Worm (Caenorhabditis elegans) whole organism, mixed stage, embryonic: ENCODE measurements around the gene srt-52.

Source experiments
- M03D4.4 ChIP-seq: sonication (generic microtip); optimal IDR thresholded peaks from 2 replicates; lab custom pipeline; 2017; ENCODE audit warnings: mild to moderate bottlenecking, missing genetic modification characterization, missing compliant biosample characterization
- bed-3 ChIP-seq: fragments of 200-800 bp; sonication (Bioruptor generic); optimal IDR thresholded peaks from 3 replicates; lab custom pipeline; 2018; ENCODE audit warnings: mild to moderate bottlenecking, missing genetic modification characterization, moderate library complexity, missing compliant biosample characterization
- blmp-1 ChIP-seq: fragments of 150-350 bp; optimal IDR thresholded peaks from 2 replicates; lab custom pipeline; 2014; ENCODE audit warnings: missing biosample characterization, missing genetic modification characterization
- ceh-39 ChIP-seq: fragments of 150-350 bp; optimal IDR thresholded peaks from 2 replicates; lab custom pipeline; 2014; ENCODE audit warnings: missing biosample characterization, missing genetic modification characterization
- ceh-83 ChIP-seq: fragments of 200-800 bp; sonication (Bioruptor generic); optimal IDR thresholded peaks from 2 replicates; lab custom pipeline; 2018; ENCODE audit warnings: mild to moderate bottlenecking, missing genetic modification characterization, missing compliant biosample characterization
- ces-1 ChIP-seq: fragments of 150-350 bp; optimal IDR thresholded peaks from 2 replicates; lab custom pipeline; 2014; ENCODE audit warnings: missing biosample characterization, missing genetic modification reagents, missing genetic modification characterization
- cnd-1 ChIP-seq: fragments of 200-800 bp; sonication (Bioruptor generic); optimal IDR thresholded peaks from 2 replicates; lab custom pipeline; 2018; ENCODE audit warnings: mild to moderate bottlenecking, missing genetic modification characterization, missing compliant biosample characterization
- drap-1 ChIP-seq: fragments of 200-800 bp; sonication (Bioruptor generic); optimal IDR thresholded peaks from 3 replicates; lab custom pipeline; 2018; ENCODE audit warnings: mild to moderate bottlenecking, missing genetic modification characterization, missing compliant biosample characterization
- elt-1 ChIP-seq: sonication (generic microtip); optimal IDR thresholded peaks from 2 replicates; lab custom pipeline; 2017; ENCODE audit warnings: missing genetic modification characterization, mild to moderate bottlenecking, missing compliant biosample characterization, antibody characterized with exemption, moderate library complexity, borderline replicate concordance; ENCODE audit not compliant: insufficient read depth
- elt-3 ChIP-seq: fragments of 150-350 bp; optimal IDR thresholded peaks from 2 replicates; lab custom pipeline; 2014; ENCODE audit warnings: missing biosample characterization, missing genetic modification characterization
- flh-1 ChIP-seq: fragments of 200-800 bp; sonication (Bioruptor generic); optimal IDR thresholded peaks from 2 replicates; lab custom pipeline; 2018; ENCODE audit warnings: mild to moderate bottlenecking, missing genetic modification characterization, moderate library complexity, missing compliant biosample characterization
- ham-2 ChIP-seq: fragments of 200-800 bp; sonication (Bioruptor generic); optimal IDR thresholded peaks from 2 replicates; lab custom pipeline; 2018; ENCODE audit warnings: mild to moderate bottlenecking, missing genetic modification characterization, missing compliant biosample characterization
- hlh-1 ChIP-seq: fragments of 150-350 bp; optimal IDR thresholded peaks from 2 replicates; lab custom pipeline; 2014; ENCODE audit warnings: missing biosample characterization, missing genetic modification reagents, missing genetic modification characterization
- lin-13 ChIP-seq: fragments of 150-350 bp; optimal IDR thresholded peaks from 2 replicates; lab custom pipeline; 2014; ENCODE audit warnings: missing biosample characterization, missing genetic modification characterization
- lin-32 ChIP-seq: fragments of 200-800 bp; sonication (Bioruptor generic); optimal IDR thresholded peaks from 2 replicates; lab custom pipeline; 2018; ENCODE audit warnings: mild to moderate bottlenecking, missing genetic modification characterization, missing compliant biosample characterization
- lsy-2 ChIP-seq: fragments of 150-350 bp; optimal IDR thresholded peaks from 2 replicates; lab custom pipeline; 2014; ENCODE audit warnings: missing biosample characterization, missing genetic modification characterization
- mab-5 ChIP-seq: fragments of 150-350 bp; optimal IDR thresholded peaks from 2 replicates; lab custom pipeline; 2014; ENCODE audit warnings: missing biosample characterization, missing genetic modification characterization
- mep-1 ChIP-seq: fragments of 150-350 bp; optimal IDR thresholded peaks from 2 replicates; lab custom pipeline; 2017; ENCODE audit warnings: missing biosample characterization, missing genetic modification reagents, missing genetic modification characterization, inconsistent platforms
- mls-2 ChIP-seq: sonication (generic microtip); optimal IDR thresholded peaks from 2 replicates; lab custom pipeline; 2016; ENCODE audit warnings: mild to moderate bottlenecking, missing genetic modification characterization, moderate library complexity, missing compliant biosample characterization
- nhr-12 ChIP-seq: fragments of 150-350 bp; optimal IDR thresholded peaks from 2 replicates; lab custom pipeline; 2014; ENCODE audit warnings: missing biosample characterization, missing genetic modification characterization
- nhr-2 ChIP-seq: fragments of 150-350 bp; optimal IDR thresholded peaks from 2 replicates; lab custom pipeline; 2014; ENCODE audit warnings: missing biosample characterization, missing genetic modification characterization
- nhr-237 ChIP-seq: fragments of 150-350 bp; optimal IDR thresholded peaks from 2 replicates; lab custom pipeline; 2014; ENCODE audit warnings: missing biosample characterization, missing genetic modification characterization
- nhr-28 ChIP-seq: fragments of 150-350 bp; optimal IDR thresholded peaks from 2 replicates; lab custom pipeline; 2014; ENCODE audit warnings: missing biosample characterization, missing genetic modification characterization
- nhr-76 ChIP-seq: sonication (generic microtip); optimal IDR thresholded peaks from 2 replicates; lab custom pipeline; 2017; ENCODE audit warnings: missing biosample characterization, missing genetic modification characterization
- pha-4 ChIP-seq: fragments of 150-350 bp; optimal IDR thresholded peaks from 2 replicates; lab custom pipeline; 2018; ENCODE audit warnings: missing biosample characterization, missing genetic modification reagents, missing genetic modification characterization
- sem-2 ChIP-seq: fragments of 200-800 bp; sonication (Bioruptor generic); optimal IDR thresholded peaks from 2 replicates; lab custom pipeline; 2018; ENCODE audit warnings: mild to moderate bottlenecking, missing genetic modification characterization, missing compliant biosample characterization
- snpc-4 ChIP-seq: fragments of 150-350 bp; optimal IDR thresholded peaks from 2 replicates; lab custom pipeline; 2014; ENCODE audit warnings: missing biosample characterization, missing genetic modification characterization
- sptf-1 ChIP-seq: sonication (generic microtip); optimal IDR thresholded peaks from 2 replicates; lab custom pipeline; 2017; ENCODE audit warnings: mild to moderate bottlenecking, missing genetic modification characterization, moderate library complexity, missing compliant biosample characterization
- tbx-8 ChIP-seq: fragments of 200-800 bp; sonication (Bioruptor generic); optimal IDR thresholded peaks from 2 replicates; lab custom pipeline; 2018; ENCODE audit warnings: mild to moderate bottlenecking, missing genetic modification characterization, moderate library complexity, missing compliant biosample characterization
- unc-120 ChIP-seq: sonication (generic microtip); optimal IDR thresholded peaks from 2 replicates; lab custom pipeline; 2017; ENCODE audit warnings: missing genetic modification characterization, missing compliant biosample characterization; ENCODE audit not compliant: poor library complexity, severe bottlenecking
- unc-39 ChIP-seq: fragments of 150-350 bp; optimal IDR thresholded peaks from 2 replicates; lab custom pipeline; 2014; ENCODE audit warnings: missing biosample characterization, missing genetic modification characterization
- unc-62 ChIP-seq: fragments of 150-350 bp; optimal IDR thresholded peaks from 2 replicates; lab custom pipeline; 2014; ENCODE audit warnings: missing biosample characterization, missing genetic modification reagents, missing genetic modification characterization
- zip-8 ChIP-seq: fragments of 150-350 bp; optimal IDR thresholded peaks from 2 replicates; lab custom pipeline; 2014; ENCODE audit warnings: missing biosample characterization, missing genetic modification characterization
- ztf-11 ChIP-seq: fragments of 150-350 bp; optimal IDR thresholded peaks from 2 replicates; lab custom pipeline; 2014; ENCODE audit warnings: missing biosample characterization, missing genetic modification characterization

Gene srt-52

DNA sequence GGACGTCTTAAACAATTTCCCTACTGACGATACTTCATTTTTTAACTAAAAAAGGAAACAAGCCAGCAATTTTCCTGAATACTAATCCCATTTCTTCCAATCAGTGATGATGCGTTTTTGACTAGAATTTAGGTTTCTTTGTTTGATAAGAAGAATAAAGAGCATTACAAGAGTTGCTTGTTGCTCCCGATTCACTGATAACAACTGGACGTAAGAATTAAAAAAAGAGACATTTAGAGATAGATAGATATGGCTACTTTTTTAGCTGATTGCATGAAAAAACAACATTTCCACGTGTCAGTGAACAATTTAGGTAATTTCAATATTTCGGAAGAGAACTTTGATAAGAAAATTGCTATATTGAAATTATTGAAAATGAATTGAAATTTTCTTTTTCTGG is 34.0 kb downstream of the srt-52 start:
- TF ChIP-seq tbx-8 (GFP tag; lab: Kevin White, UChicago) (no peak), ham-2 (GFP tag; lab: Kevin White, UChicago) (no peak), unc-39 (no peak), nhr-28 (tag; lab: Kevin White, UChicago) (no peak), bed-3 (GFP tag; lab: Kevin White, UChicago) (no peak), sem-2 (no peak), pha-4 (no peak), ces-1 (GFP tag; lab: Kevin White, UChicago) (no peak), mep-1 (tag; lab: Kevin White, UChicago) (no peak), sptf-1 (tag; lab: Kevin White, UChicago) (no peak), mab-5 (tag; lab: Kevin White, UChicago) (no peak), lin-13 (no peak), ztf-11 (tag; lab: Kevin White, UChicago) (no peak), blmp-1 (tag; lab: Kevin White, UChicago) (no peak), snpc-4 (tag; lab: Kevin White, UChicago) (no peak)

ce11 chrV:20518-20917 is 35.3 kb downstream of the srt-52 start, which contains the start of gene egl-8:
egl-8 (plus strand) TSS chrV:20818.
- no peak for TF ChIP-seq blmp-1 (tag; lab: Kevin White, UChicago)
- TF ChIP-seq nhr-2 (tag; lab: Kevin White, UChicago) = no peak
- no peak for TF ChIP-seq mls-2
- TF ChIP-seq tbx-8 (GFP tag; lab: Kevin White, UChicago) = no peak
- no peak for TF ChIP-seq sptf-1 (tag; lab: Kevin White, UChicago)
- no peak for TF ChIP-seq elt-3
- no peak for TF ChIP-seq flh-1
- TF ChIP-seq sem-2 = no peak

DNA sequence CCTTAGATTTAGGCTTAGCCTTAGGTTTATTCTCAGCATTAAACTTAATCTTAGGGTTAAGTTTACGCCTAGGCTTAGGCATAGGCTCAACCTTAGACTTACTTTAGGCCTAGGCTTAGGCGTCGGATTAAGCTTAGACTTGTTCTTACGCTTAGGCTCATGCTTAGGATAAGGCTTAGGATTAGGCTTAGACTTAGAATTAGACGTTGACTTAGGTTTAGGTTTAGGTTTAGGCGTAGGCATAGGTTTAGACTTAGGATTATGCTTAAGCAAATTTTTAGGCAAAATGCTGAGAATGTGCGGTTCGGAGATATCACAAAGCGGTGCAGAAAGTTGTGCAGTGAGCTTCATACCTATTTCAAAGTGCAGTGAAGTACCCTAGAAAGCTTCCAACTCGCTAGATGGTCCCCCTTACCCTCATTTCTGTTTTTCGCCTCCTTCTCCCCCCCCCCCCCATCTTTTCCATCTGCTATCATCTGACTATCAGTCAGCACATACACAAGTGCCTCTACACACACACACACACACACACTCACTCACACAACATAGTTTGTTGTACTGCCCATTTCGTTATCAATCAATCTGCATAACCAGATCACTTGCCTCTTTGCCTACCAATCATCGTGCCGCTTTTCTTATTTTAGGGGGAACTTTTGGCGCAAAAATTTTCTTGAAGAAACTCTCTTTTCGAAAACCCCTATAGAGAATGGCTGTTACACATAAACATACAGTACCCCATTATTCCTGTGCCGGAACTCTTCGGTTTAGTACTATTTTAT is 39.6 kb downstream of the srt-52 start:
- TF ChIP-seq mab-5 (tag; lab: Kevin White, UChicago) = no peak
- TF ChIP-seq sptf-1 (tag; lab: Kevin White, UChicago) = peak; percentile 40

DNA sequence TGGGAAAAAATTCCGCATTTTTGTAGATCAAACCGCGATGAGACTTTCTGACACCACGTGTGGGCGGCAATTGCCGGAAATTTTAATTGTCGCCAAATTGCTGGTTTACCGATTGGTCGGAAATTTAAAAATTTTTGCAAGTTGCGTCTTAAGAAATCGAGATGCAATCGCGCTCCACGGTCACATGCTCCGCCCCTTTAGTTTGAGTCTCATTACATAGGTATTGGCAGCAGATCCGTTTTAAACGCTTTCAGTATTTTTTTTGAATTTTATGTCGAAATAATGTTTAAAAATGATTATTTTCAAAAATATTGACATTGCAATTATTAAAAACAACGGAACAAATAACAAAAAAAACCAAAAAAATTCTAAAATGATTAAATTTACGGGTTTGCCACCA is 44.1 kb downstream of the srt-52 start:
- no peak for TF ChIP-seq bed-3 (GFP tag; lab: Kevin White, UChicago)
- no peak for TF ChIP-seq ces-1 (GFP tag; lab: Kevin White, UChicago)
- no peak for TF ChIP-seq unc-120 (tag; lab: Kevin White, UChicago)
- no peak for TF ChIP-seq lin-32 (GFP tag; lab: Kevin White, UChicago)
- TF ChIP-seq mls-2 = no peak
- no peak for TF ChIP-seq blmp-1 (tag; lab: Kevin White, UChicago)
- TF ChIP-seq nhr-28 (tag; lab: Kevin White, UChicago) = no peak
- TF ChIP-seq nhr-2 (tag; lab: Kevin White, UChicago) = no peak
- no peak for TF ChIP-seq unc-39
- no peak for TF ChIP-seq nhr-76 (tag; lab: Kevin White, UChicago)

DNA sequence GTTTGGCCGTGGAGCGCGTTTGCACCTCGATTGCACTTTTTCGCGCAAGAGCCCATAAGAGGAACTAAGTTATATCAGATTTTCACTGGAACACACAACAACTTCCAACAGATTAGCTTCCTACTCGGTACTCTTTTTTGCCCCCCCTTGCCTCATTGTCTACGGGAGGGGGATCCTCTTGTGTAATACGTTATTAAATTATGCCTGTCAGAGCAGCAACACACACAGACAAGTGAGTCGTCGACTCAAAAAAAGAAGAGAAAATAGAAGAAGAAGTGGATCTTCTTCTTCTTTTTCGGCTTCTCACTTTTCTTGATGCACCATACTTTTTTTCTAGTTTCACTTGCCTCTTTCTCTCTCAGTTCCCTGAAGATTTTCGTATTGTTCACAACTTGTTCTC is 44.7 kb downstream of the srt-52 start:
- TF ChIP-seq ces-1 (GFP tag; lab: Kevin White, UChicago) (peak; percentile 68), sptf-1 (tag; lab: Kevin White, UChicago) (no peak)

DNA sequence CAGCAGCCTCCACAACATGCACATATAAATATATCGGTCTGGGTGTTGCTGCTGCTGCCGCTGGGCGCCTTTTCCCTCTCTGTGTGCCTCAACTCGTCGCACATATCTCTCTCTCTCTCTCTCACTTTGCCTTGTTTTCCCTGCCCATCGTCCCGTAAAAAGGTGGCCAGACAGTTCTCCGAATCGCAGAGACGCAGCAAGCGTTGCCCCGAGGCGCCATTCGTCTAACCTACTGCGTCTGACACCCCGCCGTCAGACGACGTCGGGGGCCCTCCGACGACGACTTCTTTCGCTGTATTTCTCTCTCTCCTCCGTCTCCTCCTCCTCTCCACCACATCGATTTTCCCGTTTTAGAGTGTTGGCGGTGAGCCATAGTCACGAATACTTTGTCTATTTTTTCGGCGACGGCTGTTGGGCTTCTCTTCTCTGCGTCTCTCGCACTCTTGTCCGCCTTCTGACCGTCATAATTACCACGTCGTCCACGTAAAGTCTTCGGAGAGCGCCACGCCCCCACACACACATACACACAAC is 47.1 kb downstream of the srt-52 start, which contains the start of gene B0348.10:
TSS of gene B0348.10 (minus strand) at position 24 of the 531 bp plus-strand sequence.
- peak; percentile 51 for TF ChIP-seq mls-2
- peak; percentile 2 for TF ChIP-seq lsy-2 (tag; lab: Kevin White, UChicago)
- no peak for TF ChIP-seq nhr-12 (tag; lab: Kevin White, UChicago)
- no peak for TF ChIP-seq lin-13
- TF ChIP-seq unc-120 (tag; lab: Kevin White, UChicago) = peak; percentile 29
- no peak for TF ChIP-seq hlh-1 (tag; lab: Kevin White, UChicago)
- no peak for TF ChIP-seq tbx-8 (GFP tag; lab: Kevin White, UChicago)
- no peak for TF ChIP-seq cnd-1 (tag; lab: Kevin White, UChicago)
- no peak for TF ChIP-seq elt-1 (tag; lab: Kevin White, UChicago)
- TF ChIP-seq lin-32 (GFP tag; lab: Kevin White, UChicago) = no peak
- no peak for TF ChIP-seq mab-5 (tag; lab: Kevin White, UChicago)
- TF ChIP-seq ceh-39 (tag; lab: Kevin White, UChicago) = no peak
- TF ChIP-seq nhr-28 (tag; lab: Kevin White, UChicago) = no peak
- TF ChIP-seq drap-1 = peak; percentile 35
- TF ChIP-seq elt-3 = no peak
- TF ChIP-seq bed-3 (GFP tag; lab: Kevin White, UChicago) = no peak
- TF ChIP-seq zip-8 = no peak
- peak; percentile 19 for TF ChIP-seq ham-2 (GFP tag; lab: Kevin White, UChicago)
- peak; percentile 20 for TF ChIP-seq mep-1 (tag; lab: Kevin White, UChicago)
- TF ChIP-seq flh-1 = no peak
- TF ChIP-seq unc-39 = no peak
- TF ChIP-seq sem-2 = no peak
- peak; percentile 78 for TF ChIP-seq unc-62
- TF ChIP-seq ces-1 (GFP tag; lab: Kevin White, UChicago) = peak; percentile 53
- no peak for TF ChIP-seq snpc-4 (tag; lab: Kevin White, UChicago)
- no peak for TF ChIP-seq sptf-1 (tag; lab: Kevin White, UChicago)
- TF ChIP-seq ceh-83 (GFP tag; lab: Kevin White, UChicago) = no peak
- TF ChIP-seq nhr-76 (tag; lab: Kevin White, UChicago) = no peak
- TF ChIP-seq M03D4.4 (tag; lab: Kevin White, UChicago) = no peak
- TF ChIP-seq pha-4 = no peak
- TF ChIP-seq nhr-2 (tag; lab: Kevin White, UChicago) = no peak
- TF ChIP-seq nhr-237 (tag; lab: Kevin White, UChicago) = peak; percentile 21
